Fruit fly (Drosophila melanogaster) whole organism, adult: ENCODE results near the gene Vti1b.

Experiments used
- CG11617 ChIP-seq: fragments of 200-800 bp; sonication (Bioruptor generic); optimal IDR thresholded peaks from 2 replicates; lab custom pipeline; 2017; ENCODE audit warnings: mild to moderate bottlenecking, missing biosample characterization, missing genetic modification reagents, missing genetic modification characterization
- CG12768 ChIP-seq: fragments of 200-800 bp; sonication (Bioruptor generic); optimal IDR thresholded peaks from 2 replicates; lab custom pipeline; 2017; ENCODE audit warnings: missing biosample characterization, missing genetic modification characterization, mild to moderate bottlenecking, moderate library complexity, missing genetic modification reagents
- CG14711 ChIP-seq: fragments of 200-800 bp; sonication (Bioruptor generic); optimal IDR thresholded peaks from 2 replicates; lab custom pipeline; 2018; ENCODE audit warnings: missing biosample characterization, mild to moderate bottlenecking, missing genetic modification characterization, moderate library complexity
- CG1620 ChIP-seq: fragments of 200-800 bp; sonication (Bioruptor generic); optimal IDR thresholded peaks from 2 replicates; lab custom pipeline; 2016; ENCODE audit warnings: missing biosample characterization, missing genetic modification characterization
- CG33017 ChIP-seq: fragments of 200-800 bp; sonication (Bioruptor generic); optimal IDR thresholded peaks from 2 replicates; lab custom pipeline; 2018; ENCODE audit warnings: missing biosample characterization, mild to moderate bottlenecking, missing genetic modification characterization, moderate library complexity
- CG5204 ChIP-seq: fragments of 200-800 bp; sonication (Bioruptor generic); optimal IDR thresholded peaks from 2 replicates; lab custom pipeline; 2016; ENCODE audit warnings: missing biosample characterization, missing genetic modification characterization
- CG7045 ChIP-seq: fragments of 200-800 bp; sonication (Bioruptor generic); optimal IDR thresholded peaks from 2 replicates; lab custom pipeline; 2017; ENCODE audit warnings: missing biosample characterization, mild to moderate bottlenecking, missing genetic modification characterization
- CG7101 ChIP-seq: fragments of 200-800 bp; sonication (Bioruptor generic); optimal IDR thresholded peaks from 2 replicates; lab custom pipeline; 2018; ENCODE audit warnings: missing biosample characterization, mild to moderate bottlenecking, missing genetic modification characterization, moderate library complexity
- Clk ChIP-seq: fragments of 200-800 bp; sonication (Bioruptor generic); optimal IDR thresholded peaks from 2 replicates; lab custom pipeline; 2017; ENCODE audit warnings: missing biosample characterization, missing genetic modification characterization
- Crg-1 ChIP-seq: fragments of 200-800 bp; sonication (Bioruptor generic); optimal IDR thresholded peaks from 2 replicates; lab custom pipeline; 2016; ENCODE audit warnings: missing biosample characterization, missing genetic modification characterization
- Hr96 ChIP-seq: fragments of 200-800 bp; sonication (Bioruptor generic); optimal IDR thresholded peaks from 2 replicates; lab custom pipeline; 2016; ENCODE audit warnings: missing biosample characterization, missing genetic modification characterization
- Mnt ChIP-seq: fragments of 200-800 bp; sonication (Bioruptor generic); optimal IDR thresholded peaks from 2 replicates; lab custom pipeline; 2016; ENCODE audit warnings: missing biosample characterization, mild to moderate bottlenecking, missing genetic modification characterization
- bab1 ChIP-seq: fragments of 200-800 bp; sonication (Bioruptor generic); optimal IDR thresholded peaks from 3 replicates; lab custom pipeline; 2019; ENCODE audit warnings: missing biosample characterization, mild to moderate bottlenecking, missing genetic modification characterization, moderate library complexity
- cic ChIP-seq: fragments of 200-800 bp; sonication (Bioruptor generic); optimal IDR thresholded peaks from 2 replicates; lab custom pipeline; 2017; ENCODE audit warnings: missing biosample characterization, mild to moderate bottlenecking, missing genetic modification characterization, moderate library complexity
- cnc ChIP-seq, 2 experiments: fragments of >200 bp; optimal IDR thresholded peaks; 2 replicates each; lab custom pipeline; 2017
- kay ChIP-seq: fragments of 200-800 bp; sonication (Bioruptor generic); peaks from one replicate; lab custom pipeline; 2016; ENCODE audit warnings: missing biosample characterization, missing genetic modification characterization, borderline replicate concordance
- ovo ChIP-seq: fragments of 200-800 bp; sonication (Bioruptor generic); optimal IDR thresholded peaks from 2 replicates; lab custom pipeline; 2016; ENCODE audit warnings: missing biosample characterization, missing genetic modification characterization
- pad ChIP-seq: fragments of 200-800 bp; sonication (Bioruptor generic); optimal IDR thresholded peaks from 3 replicates; lab custom pipeline; 2017; ENCODE audit warnings: missing biosample characterization, missing genetic modification characterization, mild to moderate bottlenecking, moderate library complexity, missing genetic modification reagents
- tj ChIP-seq: fragments of 200-800 bp; sonication (Bioruptor generic); optimal IDR thresholded peaks from 3 replicates; lab custom pipeline; 2017; ENCODE audit warnings: missing biosample characterization, mild to moderate bottlenecking, missing genetic modification characterization, moderate library complexity
- toe ChIP-seq: fragments of 200-800 bp; sonication (Bioruptor generic); optimal IDR thresholded peaks from 2 replicates; lab custom pipeline; 2016; ENCODE audit warnings: missing biosample characterization, missing genetic modification characterization

The Vti1b gene

DNA sequence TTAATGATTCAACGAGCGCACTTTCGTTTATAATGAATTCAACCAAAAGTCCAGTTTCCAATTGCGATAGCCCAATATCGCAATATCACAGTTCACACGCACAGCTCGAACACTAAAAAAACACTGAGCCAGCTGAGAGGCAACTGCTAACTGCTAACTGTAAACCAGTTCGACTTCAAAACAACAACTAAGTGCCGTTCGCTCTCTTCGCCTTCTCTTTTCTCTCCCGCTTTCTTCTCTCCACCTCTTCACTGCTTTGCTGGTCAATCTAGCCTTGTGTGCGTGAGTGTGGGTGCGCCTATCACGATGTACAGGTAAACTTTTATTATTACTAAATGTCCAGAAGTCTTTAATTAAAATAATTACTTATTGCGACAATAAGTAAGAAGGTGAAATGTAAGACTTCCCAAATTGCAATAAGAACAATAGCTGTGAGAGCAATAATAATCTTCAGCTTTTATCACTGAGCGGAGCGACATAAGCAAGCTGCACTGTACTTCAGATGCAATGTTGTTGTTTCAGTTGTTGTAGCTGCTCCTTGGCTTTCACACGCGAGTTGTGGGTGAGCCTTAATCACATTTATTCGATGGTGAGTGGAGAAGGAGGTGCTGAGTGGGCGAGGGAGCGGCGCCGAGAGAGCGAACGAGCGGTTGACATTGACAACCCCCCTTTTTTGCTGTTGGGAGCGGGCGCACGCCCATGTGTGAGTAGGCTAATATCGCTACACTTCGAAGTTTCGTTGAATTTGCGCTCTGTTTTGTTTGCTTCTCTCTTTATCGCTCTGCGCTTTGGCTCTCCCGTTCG lies at the start of gene Vti1b:
Gene Vti1b, plus strand, starts transcription at position 195 of the 804 bp plus-strand sequence.
- TF ChIP-seq cic (peak; percentile 89), pad (GFP tag; lab: Kevin White, UChicago) (peak; percentile 86), CG7101 (peak; percentile 94), CG7045 (GFP tag; lab: Kevin White, UChicago) (peak; percentile 86), toe (GFP tag; lab: Kevin White, UChicago) (peak; percentile 89), CG1620 (GFP tag; lab: Kevin White, UChicago) (peak; percentile 86), CG5204 (GFP tag; lab: Kevin White, UChicago) (peak; percentile 92), CG33017 (tag; lab: Kevin White, UChicago) (peak; percentile 90), bab1 (GFP tag; lab: Kevin White, UChicago) (peak; percentile 97), Clk (GFP tag; lab: Kevin White, UChicago) (peak; percentile 87), kay (GFP tag; lab: Kevin White, UChicago) (peak; percentile 83), Hr96 (GFP tag; lab: Kevin White, UChicago) (peak; percentile 70), CG12768 (GFP tag; lab: Kevin White, UChicago) (peak; percentile 95), Mnt (GFP tag; lab: Kevin White, UChicago) (peak; percentile 82), tj (peak; percentile 74), cnc (optimal IDR thresholded peaks at IDR 0.05; lab: Kevin White, UChicago) (no peak), CG11617 (GFP tag; lab: Kevin White, UChicago) (peak; percentile 93), Crg-1 (peak; percentile 94), ovo (peak; percentile 92), CG14711 (tag; lab: Kevin White, UChicago) (peak; percentile 90)

DNA sequence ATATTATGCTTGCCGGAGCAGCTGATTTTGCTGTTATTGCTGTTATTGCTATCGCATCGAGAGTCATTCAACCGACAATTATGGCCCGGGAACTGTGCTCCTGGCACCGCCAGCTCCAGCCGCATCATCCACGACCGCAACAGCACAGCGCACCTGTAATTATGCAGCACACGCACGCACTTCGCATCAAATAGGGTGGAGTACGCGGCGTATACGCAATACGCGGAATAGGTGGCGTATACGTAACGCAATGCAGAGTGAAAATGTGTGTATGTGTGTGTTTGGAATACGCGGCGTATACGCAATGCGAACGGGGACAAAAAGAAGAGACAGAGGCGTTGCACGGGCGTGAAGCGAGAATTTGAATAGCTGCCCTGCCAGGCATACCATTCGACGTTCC lies 41.0 kb upstream of the Vti1b start:
- TF ChIP-seq Clk (GFP tag; lab: Kevin White, UChicago): no peak
- TF ChIP-seq toe (GFP tag; lab: Kevin White, UChicago): no peak
- no peak for TF ChIP-seq bab1 (GFP tag; lab: Kevin White, UChicago)
- TF ChIP-seq CG11617 (GFP tag; lab: Kevin White, UChicago): no peak
- no peak for TF ChIP-seq ovo
- TF ChIP-seq cic: no peak
- TF ChIP-seq Hr96 (GFP tag; lab: Kevin White, UChicago): no peak
- TF ChIP-seq kay (GFP tag; lab: Kevin White, UChicago): no peak

DNA sequence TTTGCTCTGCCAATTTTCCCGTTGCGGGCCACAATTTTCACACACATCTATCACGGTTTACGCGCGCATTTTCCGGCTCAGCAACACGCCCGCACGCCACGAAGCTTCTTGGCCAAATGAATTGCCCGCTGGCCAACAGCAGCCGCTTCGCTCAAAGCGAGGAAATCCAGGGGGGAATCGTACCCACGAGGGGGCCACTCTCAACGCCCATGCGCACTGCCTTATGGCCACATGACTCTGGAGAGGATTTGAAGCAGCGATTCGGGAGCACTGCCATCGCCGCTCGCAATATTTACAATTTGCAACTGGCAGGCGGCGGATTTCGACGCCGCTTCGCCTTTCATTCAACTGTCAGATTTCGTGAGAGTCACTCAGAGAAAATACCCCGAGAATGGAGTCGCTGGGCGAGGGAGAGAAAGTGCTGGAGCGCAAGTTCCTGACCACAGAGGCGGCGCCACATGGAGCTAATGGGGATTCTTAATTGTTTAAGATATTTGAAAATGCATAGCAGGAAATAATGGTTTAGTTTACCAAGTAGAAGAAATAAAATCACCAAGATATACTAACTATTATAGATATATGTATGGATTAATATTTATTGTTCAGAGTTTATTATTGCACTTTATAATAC lies 36.0 kb upstream of the Vti1b start, which contains the start of gene CG15803:
Gene CG15803, minus strand, starts transcription at position 99 of the 631 bp plus-strand sequence.
- TF ChIP-seq CG7045 (GFP tag; lab: Kevin White, UChicago): peak; percentile 28
- TF ChIP-seq CG7101: no peak
- no peak for TF ChIP-seq Hr96 (GFP tag; lab: Kevin White, UChicago)
- no peak for TF ChIP-seq kay (GFP tag; lab: Kevin White, UChicago)
- TF ChIP-seq ovo: no peak
- TF ChIP-seq Mnt (GFP tag; lab: Kevin White, UChicago): peak; percentile 2
- TF ChIP-seq CG12768 (GFP tag; lab: Kevin White, UChicago): no peak
- TF ChIP-seq CG14711 (tag; lab: Kevin White, UChicago): no peak

DNA sequence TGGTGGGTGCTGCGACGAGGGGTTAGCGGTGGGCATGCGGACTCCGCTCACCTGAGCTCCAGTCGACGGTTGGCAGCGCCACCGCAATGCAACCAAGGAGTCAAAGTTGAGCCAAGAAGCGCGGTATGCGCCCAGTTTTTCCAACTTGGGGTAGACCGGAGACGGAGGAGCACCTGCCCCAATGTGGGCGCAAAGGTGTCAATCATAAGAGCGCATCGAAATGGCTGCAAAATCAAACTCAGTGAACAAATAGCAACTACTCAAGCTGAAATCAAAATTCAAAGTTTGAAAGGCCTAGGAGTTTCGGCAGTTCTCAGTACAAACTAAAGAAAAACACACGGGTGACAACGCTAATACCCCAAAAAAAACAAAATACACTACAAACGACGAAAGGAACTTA lies 35.1 kb upstream of the Vti1b start, which contains the start of gene hmw:
Gene hmw, plus strand, starts transcription at position 301 of the 400 bp plus-strand sequence.
- TF ChIP-seq Clk (GFP tag; lab: Kevin White, UChicago): no peak
- TF ChIP-seq cic: no peak
- TF ChIP-seq tj: no peak
- no peak for TF ChIP-seq pad (GFP tag; lab: Kevin White, UChicago)
- no peak for TF ChIP-seq CG5204 (GFP tag; lab: Kevin White, UChicago)
- no peak for TF ChIP-seq CG1620 (GFP tag; lab: Kevin White, UChicago)
- no peak for TF ChIP-seq CG11617 (GFP tag; lab: Kevin White, UChicago)
- no peak for TF ChIP-seq cnc (optimal IDR thresholded peaks at IDR 0.05; lab: Kevin White, UChicago)
- no peak for TF ChIP-seq CG7045 (GFP tag; lab: Kevin White, UChicago)
- TF ChIP-seq kay (GFP tag; lab: Kevin White, UChicago): no peak

DNA sequence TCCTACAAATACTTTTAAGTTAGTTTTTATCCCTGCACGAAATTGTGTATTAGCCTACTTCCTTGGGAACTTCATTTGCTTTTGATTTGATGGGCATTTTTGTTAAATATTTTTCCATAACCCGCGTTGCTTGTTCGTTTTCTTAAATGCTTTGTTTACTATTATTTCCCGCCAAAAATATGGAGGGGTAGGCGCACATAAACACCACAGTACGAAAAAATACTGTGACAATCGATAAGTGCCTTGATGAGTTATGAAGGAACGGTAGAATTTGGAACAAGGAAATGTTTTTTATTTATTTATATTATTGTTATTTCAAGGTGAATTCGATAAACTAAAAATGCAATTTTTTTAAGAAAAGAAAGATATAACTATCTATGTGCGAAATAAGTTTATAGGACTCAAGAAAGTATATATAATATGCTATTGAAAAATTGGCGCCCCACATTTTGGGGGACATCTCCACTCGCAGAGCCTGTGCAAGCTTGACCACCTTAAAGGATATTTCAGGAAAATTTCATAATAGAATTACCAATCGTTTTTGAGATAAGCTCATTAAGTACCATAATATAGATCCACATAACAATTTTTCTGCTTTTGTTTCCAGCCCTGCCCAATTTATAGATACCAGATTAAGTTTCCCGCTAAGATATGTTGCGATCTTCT lies 30.7 kb upstream of the Vti1b start, which contains the start of the genes WRNexo and Nup43:
Gene WRNexo, minus strand, starts transcription at position 185 of the 666 bp plus-strand sequence.
Gene Nup43, plus strand, starts transcription at position 661 of the 666 bp plus-strand sequence.
- TF ChIP-seq CG7045 (GFP tag; lab: Kevin White, UChicago): peak; percentile 18
- TF ChIP-seq CG5204 (GFP tag; lab: Kevin White, UChicago): peak; percentile 34
- TF ChIP-seq ovo: no peak
- TF ChIP-seq CG11617 (GFP tag; lab: Kevin White, UChicago): no peak
- peak; percentile 32 for TF ChIP-seq Hr96 (GFP tag; lab: Kevin White, UChicago)
- TF ChIP-seq pad (GFP tag; lab: Kevin White, UChicago): peak; percentile 96
- peak; percentile 26 for TF ChIP-seq bab1 (GFP tag; lab: Kevin White, UChicago)
- TF ChIP-seq toe (GFP tag; lab: Kevin White, UChicago): peak; percentile 35
- TF ChIP-seq CG33017 (tag; lab: Kevin White, UChicago): no peak
